Worm (Caenorhabditis elegans): ENCODE measurements around the gene fust-1.

fust-1 gene

ce11 chrII:7161512-7161911 is 9.1 kb downstream of the fust-1 start, which contains the start of gene C27H5.12:
C27H5.12 (minus strand) TSS chrII:7161612.
- TF ChIP-seq tbx-8 (GFP tag; optimal IDR thresholded peaks at IDR 0.05) (no peak), mls-2 (tag; optimal IDR thresholded peaks at IDR 0.05) (no peak), cnd-1 (tag; optimal IDR thresholded peaks at IDR 0.05) (no peak), ceh-39 (tag; optimal IDR thresholded peaks at IDR 0.05) (no peak), mep-1 (tag; optimal IDR thresholded peaks at IDR 0.05) (no peak), sptf-1 (tag; optimal IDR thresholded peaks at IDR 0.05) (no peak), snpc-4 (tag; optimal IDR thresholded peaks at IDR 0.05) (no peak), nhr-2 (tag; optimal IDR thresholded peaks at IDR 0.05) (no peak), lin-32 (GFP tag; optimal IDR thresholded peaks at IDR 0.05) (no peak), unc-62 (GFP tag; optimal IDR thresholded peaks at IDR 0.05) (no peak), sem-2 (GFP tag; optimal IDR thresholded peaks at IDR 0.05) (no peak)

- TF ChIP-seq tbx-8 (GFP tag; optimal IDR thresholded peaks at IDR 0.05) = no peak
- no peak for TF ChIP-seq ces-1 (GFP tag; optimal IDR thresholded peaks at IDR 0.05)
- no peak for TF ChIP-seq nhr-2 (tag; optimal IDR thresholded peaks at IDR 0.05)
- no peak for TF ChIP-seq ceh-39 (tag; optimal IDR thresholded peaks at IDR 0.05)
- TF ChIP-seq sptf-1 (tag; optimal IDR thresholded peaks at IDR 0.05) = no peak
- TF ChIP-seq lin-13 (tag; optimal IDR thresholded peaks at IDR 0.05) = no peak
- TF ChIP-seq ham-2 (GFP tag; optimal IDR thresholded peaks at IDR 0.05) = no peak
- TF ChIP-seq mep-1 (tag; optimal IDR thresholded peaks at IDR 0.05) = no peak
- no peak for TF ChIP-seq elt-3 (tag; optimal IDR thresholded peaks at IDR 0.05)
- TF ChIP-seq M03D4.4 (tag; optimal IDR thresholded peaks at IDR 0.05) = no peak
Measured at ce11 chrII:7165749-7166148, 13.4 kb downstream of the fust-1 start, which contains the start of gene mfsd-13.2. mfsd-13.2 (minus strand) TSS chrII:7165849.

ce11 chrII:7166768-7167167 is 14.4 kb downstream of the fust-1 start:
- no peak for TF ChIP-seq unc-39 (tag; optimal IDR thresholded peaks at IDR 0.05)
- TF ChIP-seq ztf-11 (tag; optimal IDR thresholded peaks at IDR 0.05) = no peak
- no peak for TF ChIP-seq elt-3 (tag; optimal IDR thresholded peaks at IDR 0.05)
- no peak for TF ChIP-seq ces-1 (GFP tag; optimal IDR thresholded peaks at IDR 0.05)
- TF ChIP-seq ceh-83 (GFP tag; optimal IDR thresholded peaks at IDR 0.05) = no peak
- TF ChIP-seq mab-5 (tag; optimal IDR thresholded peaks at IDR 0.05) = no peak
- no peak for TF ChIP-seq blmp-1 (tag; optimal IDR thresholded peaks at IDR 0.05)
- TF ChIP-seq hlh-1 (tag; optimal IDR thresholded peaks at IDR 0.05) = no peak
- no peak for TF ChIP-seq ceh-43 (GFP tag; optimal IDR thresholded peaks at IDR 0.05)
- no peak for TF ChIP-seq drap-1 (GFP tag; optimal IDR thresholded peaks at IDR 0.05)
- TF ChIP-seq lsy-2 (tag; optimal IDR thresholded peaks at IDR 0.05) = no peak
- TF ChIP-seq zip-8 (tag; optimal IDR thresholded peaks at IDR 0.05) = no peak
- no peak for TF ChIP-seq snpc-4 (tag; optimal IDR thresholded peaks at IDR 0.05)
- no peak for TF ChIP-seq flh-1 (GFP tag; optimal IDR thresholded peaks at IDR 0.05)
- no peak for TF ChIP-seq nhr-12 (tag; optimal IDR thresholded peaks at IDR 0.05)
- TF ChIP-seq nhr-2 (tag; optimal IDR thresholded peaks at IDR 0.05) = no peak

ce11 chrII:7168712-7169111 is 16.3 kb downstream of the fust-1 start, which contains the start of gene col-36:
col-36 (minus strand) TSS chrII:7168812.
- TF ChIP-seq lin-32 (GFP tag; optimal IDR thresholded peaks at IDR 0.05) (no peak), cnd-1 (tag; optimal IDR thresholded peaks at IDR 0.05) (no peak), zip-8 (tag; optimal IDR thresholded peaks at IDR 0.05) (no peak), nhr-2 (tag; optimal IDR thresholded peaks at IDR 0.05) (no peak), mls-2 (tag; optimal IDR thresholded peaks at IDR 0.05) (no peak), nhr-76 (tag; optimal IDR thresholded peaks at IDR 0.05) (no peak), drap-1 (GFP tag; optimal IDR thresholded peaks at IDR 0.05) (no peak), ztf-11 (tag; optimal IDR thresholded peaks at IDR 0.05) (no peak), tbx-8 (GFP tag; optimal IDR thresholded peaks at IDR 0.05) (no peak), ceh-39 (tag; optimal IDR thresholded peaks at IDR 0.05) (no peak), unc-62 (GFP tag; optimal IDR thresholded peaks at IDR 0.05) (no peak)

ce11 chrII:7171305-7171998 is 19.1 kb downstream of the fust-1 start, which contains the start of gene dyf-13:
dyf-13 (minus strand) TSS chrII:7171355.
- TF ChIP-seq ceh-83 (GFP tag; optimal IDR thresholded peaks at IDR 0.05) (no peak), lin-32 (GFP tag; optimal IDR thresholded peaks at IDR 0.05) (no peak), hlh-1 (tag; optimal IDR thresholded peaks at IDR 0.05) (no peak), nhr-2 (tag; optimal IDR thresholded peaks at IDR 0.05) (no peak), ceh-39 (tag; optimal IDR thresholded peaks at IDR 0.05) (no peak)
